Worm (Caenorhabditis elegans): ENCODE measurements around the gene srlf-33.

ce11 chrIV:11961485-11962255, 36.4 kb upstream of the srlf-33 start, which contains the start of gene ZK829.7:
- no peak for TF ChIP-seq sea-2 (GFP tag; IDR thresholded peaks at IDR 0.05)
- no peak for TF ChIP-seq snpc-4 (GFP tag; optimal IDR thresholded peaks at IDR 0.05)
- TF ChIP-seq snpc-4 (tag; optimal IDR thresholded peaks at IDR 0.05), result peak; percentile 24 to 58 (median 40)
- TF ChIP-seq aptf-3 (GFP tag; IDR thresholded peaks at IDR 0.05), result no peak
- TF ChIP-seq lag-1 (GFP tag; IDR thresholded peaks at IDR 0.05), result no peak
- peak; percentile 44 for TF ChIP-seq ZK185.1 (tag; optimal IDR thresholded peaks at IDR 0.05; ENCODE audit: poor library complexity, severe bottlenecking)
- TF ChIP-seq F10E7.11 (tag; optimal IDR thresholded peaks at IDR 0.05), result no peak
- TF ChIP-seq rcor-1 (GFP tag; IDR thresholded peaks at IDR 0.05), result peak; percentile 50
- TF ChIP-seq pha-4 (tag; optimal IDR thresholded peaks at IDR 0.05), result peak; percentile 16
- no peak for TF ChIP-seq F57A8.1 (GFP tag; optimal IDR thresholded peaks at IDR 0.05)
- 0 out of 2 replicates have a peak, but pooled peaks have one; percentile 57 for TF ChIP-seq Y56A3A.18 (GFP tag; IDR thresholded peaks at IDR 0.05)
- TF ChIP-seq B0336.3 (GFP tag; IDR thresholded peaks at IDR 0.05), result peak; percentile 50; the same call in 1 of the 2 replicates
- no peak for TF ChIP-seq nfya-1 (tag; optimal IDR thresholded peaks at IDR 0.05; ENCODE audit: borderline replicate concordance, insufficient read depth)
- TF ChIP-seq madf-3 (GFP tag; IDR thresholded peaks at IDR 0.05), result no peak
- no peak for TF ChIP-seq tbx-9 (tag; optimal IDR thresholded peaks at IDR 0.05; ENCODE audit: borderline replicate concordance)
